Fruit fly (Drosophila melanogaster) whole organism, adult: ENCODE results near the gene beat-Ic.

Experiments used
- CG5204 ChIP-seq: fragments of 200-800 bp; sonication (Bioruptor generic); optimal IDR thresholded peaks from 2 replicates; lab custom pipeline; 2016; ENCODE audit warnings: missing biosample characterization, missing genetic modification characterization
- Crg-1 ChIP-seq: fragments of 200-800 bp; sonication (Bioruptor generic); optimal IDR thresholded peaks from 2 replicates; lab custom pipeline; 2016; ENCODE audit warnings: missing biosample characterization, missing genetic modification characterization
- Hr96 ChIP-seq: fragments of 200-800 bp; sonication (Bioruptor generic); optimal IDR thresholded peaks from 2 replicates; lab custom pipeline; 2016; ENCODE audit warnings: missing biosample characterization, missing genetic modification characterization
- Mnt ChIP-seq: fragments of 200-800 bp; sonication (Bioruptor generic); optimal IDR thresholded peaks from 2 replicates; lab custom pipeline; 2016; ENCODE audit warnings: missing biosample characterization, mild to moderate bottlenecking, missing genetic modification characterization
- cic ChIP-seq: fragments of 200-800 bp; sonication (Bioruptor generic); optimal IDR thresholded peaks from 2 replicates; lab custom pipeline; 2017; ENCODE audit warnings: missing biosample characterization, mild to moderate bottlenecking, missing genetic modification characterization, moderate library complexity
- cnc ChIP-seq, 2 experiments: fragments of >200 bp; optimal IDR thresholded peaks; 2 replicates each; lab custom pipeline; 2017
- kay ChIP-seq: fragments of 200-800 bp; sonication (Bioruptor generic); peaks from one replicate; lab custom pipeline; 2016; ENCODE audit warnings: missing biosample characterization, missing genetic modification characterization, borderline replicate concordance
- ovo ChIP-seq: fragments of 200-800 bp; sonication (Bioruptor generic); optimal IDR thresholded peaks from 2 replicates; lab custom pipeline; 2016; ENCODE audit warnings: missing biosample characterization, missing genetic modification characterization
- pad ChIP-seq: fragments of 200-800 bp; sonication (Bioruptor generic); optimal IDR thresholded peaks from 3 replicates; lab custom pipeline; 2017; ENCODE audit warnings: missing biosample characterization, missing genetic modification characterization, mild to moderate bottlenecking, moderate library complexity, missing genetic modification reagents
- tj ChIP-seq: fragments of 200-800 bp; sonication (Bioruptor generic); optimal IDR thresholded peaks from 3 replicates; lab custom pipeline; 2017; ENCODE audit warnings: missing biosample characterization, mild to moderate bottlenecking, missing genetic modification characterization, moderate library complexity
- toe ChIP-seq: fragments of 200-800 bp; sonication (Bioruptor generic); optimal IDR thresholded peaks from 2 replicates; lab custom pipeline; 2016; ENCODE audit warnings: missing biosample characterization, missing genetic modification characterization

- TF ChIP-seq toe (GFP tag; lab: Kevin White, UChicago) (no peak), kay (GFP tag; lab: Kevin White, UChicago) (no peak), pad (GFP tag; lab: Kevin White, UChicago) (no peak), cic (GFP tag; lab: Kevin White, UChicago) (no peak), ovo (GFP tag; lab: Kevin White, UChicago) (no peak), CG5204 (GFP tag; lab: Kevin White, UChicago) (no peak), Mnt (no peak), Hr96 (GFP tag; lab: Kevin White, UChicago) (no peak), Crg-1 (GFP tag; lab: Kevin White, UChicago) (no peak), cnc (optimal IDR thresholded peaks at IDR 0.05; lab: Kevin White, UChicago) (no peak), tj (GFP tag; lab: Kevin White, UChicago) (no peak)
These were observed 3.5 kb downstream of the beat-Ic start, which contains the start of gene CG34167 for dm6 chr2L:16003541-16003940.
